Worm (Caenorhabditis elegans) whole organism, L2 larva: ENCODE results near the gene blos-1.
"Not testable (repeated sequence)": the region's sequence is repeated elsewhere in the genome, so short reads cannot be mapped to it uniquely, and the experiment has no call there.

Experiments used
- C34F6.9 ChIP-seq: fragments of 150-350 bp; optimal IDR thresholded peaks from 2 replicates; lab custom pipeline; 2014; ENCODE audit warnings: missing biosample characterization, missing genetic modification characterization
- F13H6.1 ChIP-seq: sonication (generic microtip); optimal IDR thresholded peaks from 2 replicates; lab custom pipeline; 2016; ENCODE audit warnings: missing genetic modification characterization, missing compliant biosample characterization
- R02D3.7 ChIP-seq: fragments of 150-350 bp; optimal IDR thresholded peaks from 2 replicates; lab custom pipeline; 2014; ENCODE audit warnings: missing biosample characterization, missing genetic modification characterization
- Y55F3AM.14 ChIP-seq: fragments of 200-800 bp; sonication (Bioruptor generic); optimal IDR thresholded peaks from 2 replicates; lab custom pipeline; 2018; ENCODE audit warnings: mild to moderate bottlenecking, missing genetic modification characterization, missing compliant biosample characterization
- ZK546.5 ChIP-seq: sonication (generic microtip); optimal IDR thresholded peaks from 2 replicates; lab custom pipeline; 2017; ENCODE audit warnings: missing biosample characterization, missing genetic modification characterization
- aly-2 ChIP-seq: fragments of 150-350 bp; optimal IDR thresholded peaks from 2 replicates; lab custom pipeline; 2014; ENCODE audit warnings: missing biosample characterization, missing genetic modification characterization
- blmp-1 ChIP-seq: sonication (generic microtip); optimal IDR thresholded peaks from 2 replicates; lab custom pipeline; 2017; ENCODE audit warnings: missing genetic modification characterization, mild to moderate bottlenecking, missing compliant biosample characterization, antibody characterized with exemption, moderate library complexity; ENCODE audit not compliant: insufficient read depth
- ceh-16 ChIP-seq: fragments of 150-350 bp; optimal IDR thresholded peaks from 2 replicates; lab custom pipeline; 2014; ENCODE audit warnings: missing biosample characterization, missing genetic modification characterization
- crh-2 ChIP-seq: sonication (generic microtip); optimal IDR thresholded peaks from 2 replicates; lab custom pipeline; 2017; ENCODE audit warnings: missing biosample characterization, missing genetic modification characterization
- dmd-4 ChIP-seq: sonication (generic microtip); optimal IDR thresholded peaks from 2 replicates; lab custom pipeline; 2017; ENCODE audit warnings: missing biosample characterization, missing genetic modification characterization
- egl-27 ChIP-seq: sonication (generic microtip); optimal IDR thresholded peaks from 3 replicates; lab custom pipeline; 2017; ENCODE audit warnings: missing biosample characterization, missing genetic modification reagents, missing genetic modification characterization
- elt-3 ChIP-seq: sonication (generic microtip); optimal IDR thresholded peaks from 2 replicates; lab custom pipeline; 2017; ENCODE audit warnings: missing biosample characterization, missing genetic modification characterization
- fos-1 ChIP-seq: fragments of 150-350 bp; optimal IDR thresholded peaks from 2 replicates; lab custom pipeline; 2014; ENCODE audit warnings: missing biosample characterization, missing genetic modification characterization
- gmeb-1 ChIP-seq: fragments of 150-350 bp; optimal IDR thresholded peaks from 2 replicates; lab custom pipeline; 2014; ENCODE audit warnings: missing biosample characterization, missing genetic modification characterization
- lin-11 ChIP-seq: fragments of 150-350 bp; sonication (generic microtip); optimal IDR thresholded peaks from 2 replicates; lab custom pipeline; 2014; ENCODE audit warnings: missing biosample characterization, missing genetic modification characterization, inconsistent platforms, mixed read lengths
- lin-13 ChIP-seq: fragments of 150-350 bp; optimal IDR thresholded peaks from 2 replicates; lab custom pipeline; 2014; ENCODE audit warnings: missing biosample characterization, missing genetic modification reagents, missing genetic modification characterization
- lin-39 ChIP-seq: fragments of 150-350 bp; optimal IDR thresholded peaks from 2 replicates; lab custom pipeline; 2014; ENCODE audit warnings: missing biosample characterization, missing genetic modification reagents, missing genetic modification characterization
- lsy-2 ChIP-seq, 2 experiments: fragments of 150-350 bp in 1 of 2; sonication (generic microtip) in 1 of 2; optimal IDR thresholded peaks; 2 replicates each; lab custom pipeline; 2014 to 2017; ENCODE audit warnings: missing biosample characterization in 2 of 2, missing genetic modification characterization in 2 of 2
- mbf-1 ChIP-seq: sonication (generic microtip); optimal IDR thresholded peaks from 2 replicates; lab custom pipeline; 2017; ENCODE audit warnings: missing biosample characterization, missing genetic modification characterization
- mdl-1 ChIP-seq, 2 experiments: fragments of 150-350 bp in 1 of 2; sonication (generic microtip) in 1 of 2; optimal IDR thresholded peaks; 2 replicates each; lab custom pipeline; 2017; ENCODE audit warnings: missing biosample characterization in 2 of 2, missing genetic modification characterization in 2 of 2
- nhr-10 ChIP-seq: sonication (generic microtip); optimal IDR thresholded peaks from 2 replicates; lab custom pipeline; 2017; ENCODE audit warnings: missing biosample characterization, missing genetic modification characterization
- nhr-11 ChIP-seq: fragments of 150-350 bp; optimal IDR thresholded peaks from 2 replicates; lab custom pipeline; 2014; ENCODE audit warnings: missing biosample characterization, missing genetic modification characterization
- nhr-12 ChIP-seq: fragments of 150-350 bp; optimal IDR thresholded peaks from 2 replicates; lab custom pipeline; 2014; ENCODE audit warnings: missing biosample characterization, missing genetic modification characterization
- nhr-129 ChIP-seq: fragments of 150-350 bp; optimal IDR thresholded peaks from 2 replicates; lab custom pipeline; 2014; ENCODE audit warnings: missing biosample characterization, missing genetic modification characterization
- nhr-21 ChIP-seq: fragments of 150-350 bp; optimal IDR thresholded peaks from 2 replicates; lab custom pipeline; 2014; ENCODE audit warnings: missing biosample characterization, missing genetic modification characterization
- nhr-23 ChIP-seq: fragments of 150-350 bp; optimal IDR thresholded peaks from 2 replicates; lab custom pipeline; 2014; ENCODE audit warnings: missing biosample characterization, missing genetic modification reagents, missing genetic modification characterization
- nhr-237 ChIP-seq: fragments of 150-350 bp; optimal IDR thresholded peaks from 2 replicates; lab custom pipeline; 2014; ENCODE audit warnings: missing biosample characterization, missing genetic modification characterization
- nhr-25 ChIP-seq: fragments of 150-350 bp; sonication (generic microtip); optimal IDR thresholded peaks from 3 replicates; lab custom pipeline; 2014; ENCODE audit warnings: missing biosample characterization, missing genetic modification characterization
- nhr-6 ChIP-seq: fragments of 150-350 bp; optimal IDR thresholded peaks from 2 replicates; lab custom pipeline; 2014; ENCODE audit warnings: missing biosample characterization, missing genetic modification characterization
- nhr-77 ChIP-seq: fragments of 150-350 bp; optimal IDR thresholded peaks from 2 replicates; lab custom pipeline; 2014; ENCODE audit warnings: missing biosample characterization, missing genetic modification characterization
- peb-1 ChIP-seq: fragments of 150-350 bp; optimal IDR thresholded peaks from 2 replicates; lab custom pipeline; 2014; ENCODE audit warnings: missing biosample characterization, missing genetic modification characterization
- sem-4 ChIP-seq: fragments of 150-350 bp; optimal IDR thresholded peaks from 2 replicates; lab custom pipeline; 2014; ENCODE audit warnings: missing biosample characterization, missing genetic modification reagents, missing genetic modification characterization
- skn-1 ChIP-seq: sonication (generic microtip); optimal IDR thresholded peaks from 2 replicates; lab custom pipeline; 2017; ENCODE audit warnings: missing biosample characterization, missing genetic modification characterization
- sma-9 ChIP-seq, 2 experiments: fragments of 150-350 bp in 1 of 2; sonication (generic microtip) in 1 of 2; optimal IDR thresholded peaks; 2 replicates each; lab custom pipeline; 2014 to 2016; ENCODE audit warnings: missing genetic modification characterization in 2 of 2, mild to moderate bottlenecking in 1 of 2, missing biosample characterization in 1 of 2, missing compliant biosample characterization in 1 of 2, missing genetic modification reagents in 1 of 2, moderate library complexity in 1 of 2
- snpc-4 ChIP-seq: fragments of 150-350 bp; optimal IDR thresholded peaks from 2 replicates; lab custom pipeline; 2014; ENCODE audit warnings: missing biosample characterization, missing genetic modification characterization
- unc-39 ChIP-seq: fragments of 150-350 bp; optimal IDR thresholded peaks from 2 replicates; lab custom pipeline; 2014; ENCODE audit warnings: missing biosample characterization, missing genetic modification characterization
- unc-62 ChIP-seq: fragments of 150-350 bp; optimal IDR thresholded peaks from 2 replicates; lab custom pipeline; 2014; ENCODE audit warnings: missing biosample characterization, missing genetic modification reagents, missing genetic modification characterization
- zag-1 ChIP-seq: fragments of 150-350 bp; optimal IDR thresholded peaks from 2 replicates; lab custom pipeline; 2014; ENCODE audit warnings: missing biosample characterization, missing genetic modification characterization
- ztf-1 ChIP-seq: fragments of 200-800 bp; sonication (Bioruptor generic); conservative IDR thresholded peaks from 2 replicates; pipeline ENCODE4 v1.3.6; 2022; ENCODE audit warnings: missing genetic modification characterization, missing compliant biosample characterization
- ztf-11 ChIP-seq: sonication (generic microtip); optimal IDR thresholded peaks from 2 replicates; lab custom pipeline; 2017; ENCODE audit warnings: missing biosample characterization, missing genetic modification characterization
- ztf-4 ChIP-seq: fragments of 150-350 bp; optimal IDR thresholded peaks from 2 replicates; lab custom pipeline; 2014; ENCODE audit warnings: missing biosample characterization, missing genetic modification characterization

The blos-1 gene

DNA sequence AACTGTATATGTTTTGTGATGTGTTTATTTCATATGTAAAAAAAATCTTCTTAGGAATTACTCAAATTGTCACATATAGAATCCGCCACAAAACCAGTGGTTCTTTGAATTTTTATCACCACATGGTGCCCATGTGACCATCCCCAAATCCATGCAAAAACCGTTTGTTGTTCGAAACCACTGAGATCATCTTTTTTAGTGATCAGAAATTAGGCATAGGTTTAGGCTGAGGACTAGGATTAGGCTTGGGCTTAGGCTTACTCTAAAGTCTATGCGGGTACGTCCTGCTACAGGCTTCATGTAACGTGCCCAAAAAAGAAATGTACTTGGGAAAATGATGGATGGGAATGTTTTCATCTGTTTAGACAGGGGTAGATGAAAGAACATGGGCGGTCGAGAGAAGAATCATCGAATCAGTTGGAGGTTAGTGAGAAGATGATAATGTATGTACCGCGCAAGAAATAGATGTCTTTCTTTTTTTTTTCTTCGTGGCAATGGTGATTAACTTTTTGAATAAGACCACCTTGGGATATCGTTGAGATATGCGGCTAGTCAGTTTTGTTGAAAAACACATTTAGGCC, 24.6 kb upstream of the blos-1 start:
- TF ChIP-seq nhr-21 (tag; lab: Kevin White, UChicago), result peak; percentile 11
- no peak for TF ChIP-seq nhr-12
- no peak for TF ChIP-seq sma-9 (GFP tag; optimal IDR thresholded peaks at IDR 0.05; lab: Kevin White, UChicago)
- no peak for TF ChIP-seq sma-9 (tag; optimal IDR thresholded peaks at IDR 0.05; lab: Kevin White, UChicago)
- TF ChIP-seq crh-2 (tag; lab: Kevin White, UChicago), result no peak
- no peak for TF ChIP-seq lsy-2 (tag; optimal IDR thresholded peaks at IDR 0.05; lab: Kevin White, UChicago)
- no peak for TF ChIP-seq elt-3 (tag; lab: Kevin White, UChicago)
- TF ChIP-seq lin-11 (tag; lab: Kevin White, UChicago), result no peak
- TF ChIP-seq nhr-237, result no peak
- no peak for TF ChIP-seq unc-39 (tag; lab: Kevin White, UChicago)
- no peak for TF ChIP-seq nhr-6 (tag; lab: Kevin White, UChicago)
- TF ChIP-seq blmp-1 (tag; lab: Kevin White, UChicago), result no peak
- peak; percentile 9 for TF ChIP-seq fos-1 (tag; lab: Kevin White, UChicago)

DNA sequence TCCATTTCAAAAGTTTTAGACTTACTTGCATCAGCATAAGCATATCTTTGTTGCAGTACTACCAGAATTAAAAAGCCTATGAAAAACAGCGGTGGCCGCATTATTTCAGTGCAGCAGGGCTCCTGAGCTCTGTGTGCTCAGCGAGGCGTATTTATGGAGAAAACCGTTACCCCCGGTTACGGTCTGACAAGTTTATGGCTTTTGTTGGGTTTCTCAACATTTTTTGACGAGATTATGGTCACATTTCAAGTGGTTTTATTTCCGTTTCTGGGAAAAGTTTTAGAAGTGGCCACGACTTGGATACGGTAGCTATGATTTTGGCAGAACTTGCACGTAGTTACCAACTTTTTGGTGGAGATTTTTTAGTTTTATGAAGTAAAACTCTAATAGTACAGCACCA, 22.2 kb upstream of the blos-1 start, which contains the start of gene paml-1:
paml-1 (minus strand) TSS at position 101 of the 400 bp plus-strand sequence.
- TF ChIP-seq aly-2, result no peak
- TF ChIP-seq nhr-11 (tag; lab: Kevin White, UChicago), result no peak
- TF ChIP-seq sem-4 (tag; lab: Kevin White, UChicago), result no peak
- no peak for TF ChIP-seq nhr-6 (tag; lab: Kevin White, UChicago)
- no peak for TF ChIP-seq ceh-16
- TF ChIP-seq F13H6.1 (tag; lab: Kevin White, UChicago), result no peak
- no peak for TF ChIP-seq nhr-12
- no peak for TF ChIP-seq lin-13 (GFP tag; lab: Kevin White, UChicago)
- no peak for TF ChIP-seq snpc-4
- TF ChIP-seq C34F6.9 (tag; lab: Kevin White, UChicago), result no peak
- TF ChIP-seq, all 48 proteins: peak for 0

DNA sequence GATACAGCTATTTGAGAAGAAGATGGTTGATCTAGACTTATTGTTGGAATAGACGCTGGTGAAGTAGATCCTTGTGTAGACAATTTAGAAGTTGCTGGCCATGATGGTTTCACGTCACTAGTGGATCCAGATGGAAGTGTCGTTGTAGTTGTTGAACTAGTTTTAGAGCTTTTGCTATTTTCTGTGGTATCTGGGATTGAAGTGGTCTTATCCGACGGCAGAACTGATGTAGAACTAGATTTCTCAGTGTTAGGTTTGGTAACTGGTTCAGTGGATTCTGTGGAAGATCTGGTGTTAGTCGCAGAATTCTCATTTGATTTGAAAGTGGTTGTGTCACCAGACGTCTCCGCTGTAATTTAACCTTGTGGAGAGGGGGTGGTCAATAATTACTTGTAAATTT, 19.9 kb upstream of the blos-1 start:
- TF ChIP-seq lin-11 (tag; lab: Kevin White, UChicago) (no peak), Y55F3AM.14 (no peak), mdl-1 (tag; optimal IDR thresholded peaks at IDR 0.05; lab: Kevin White, UChicago) (no peak), nhr-77 (tag; lab: Kevin White, UChicago) (no peak), lsy-2 (tag; optimal IDR thresholded peaks at IDR 0.05; lab: Kevin White, UChicago) (no peak), nhr-23 (tag; lab: Kevin White, UChicago) (no peak)

DNA sequence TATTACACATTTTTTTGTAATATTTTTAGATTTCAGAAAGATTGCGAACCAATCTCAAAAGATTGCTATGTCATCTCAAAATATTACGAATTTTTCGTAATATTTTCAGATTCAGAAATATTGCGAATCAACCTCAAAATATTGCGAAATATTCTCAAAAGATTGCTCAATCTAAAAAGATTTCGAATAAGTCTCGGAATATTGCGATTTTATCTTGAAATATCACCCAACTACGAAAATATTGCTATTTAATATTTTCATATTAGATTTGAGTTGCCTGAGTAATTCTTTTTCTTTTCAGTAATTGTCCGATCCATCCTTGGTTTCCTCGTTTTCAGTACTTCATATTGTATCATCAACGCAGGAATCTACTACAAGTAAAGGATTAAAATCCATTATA, 10.1 kb upstream of the blos-1 start, which contains the start of gene Y70G10A.4:
Y70G10A.4 (plus strand) TSS at position 301 of the 400 bp plus-strand sequence.
- not testable (repeated sequence) for TF ChIP-seq nhr-77, nhr-10, nhr-6 (tag; lab: Kevin White, UChicago)

DNA sequence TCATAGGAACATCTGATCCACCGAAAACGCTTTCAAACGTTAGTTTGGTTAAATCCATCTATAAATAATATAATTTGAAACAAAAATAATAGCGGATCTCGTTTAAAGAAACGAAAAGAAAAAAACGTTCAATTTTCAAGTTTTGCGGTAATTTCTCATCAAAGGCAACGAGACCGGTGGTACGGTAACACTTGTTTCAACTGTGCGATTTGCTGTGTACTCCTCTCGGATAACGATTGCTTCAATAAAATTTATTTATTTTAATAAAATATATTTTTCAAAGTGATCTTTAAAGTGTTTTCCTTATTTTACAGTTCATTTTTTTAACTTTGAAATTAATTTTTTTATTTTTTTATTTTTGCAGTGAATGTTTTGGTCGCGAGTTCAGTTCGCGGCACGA, 6.8 kb upstream of the blos-1 start, which contains the start of the genes rde-4 and cox-14:
rde-4 (minus strand) TSS at position 60 of the 400 bp plus-strand sequence.
cox-14 (plus strand) TSS at position 356 of the 400 bp plus-strand sequence.
- TF ChIP-seq ztf-4 (peak; percentile 1), unc-39 (tag; lab: Kevin White, UChicago) (no peak), mdl-1 (tag; optimal IDR thresholded peaks at IDR 0.05; lab: Kevin White, UChicago) (peak in 1 of 2 experiments; percentile 54), dmd-4 (no peak), R02D3.7 (tag; lab: Kevin White, UChicago) (peak; percentile 5), Y55F3AM.14 (no peak), nhr-25 (peak; percentile 86), F13H6.1 (tag; lab: Kevin White, UChicago) (peak; percentile 66), nhr-23 (tag; lab: Kevin White, UChicago) (no peak), ztf-1 (GFP tag; lab: Robert Waterston, UW) (no peak), ztf-11 (tag; lab: Kevin White, UChicago) (no peak), crh-2 (tag; lab: Kevin White, UChicago) (peak; percentile 90), ZK546.5 (peak; percentile 31), elt-3 (tag; lab: Kevin White, UChicago) (no peak), nhr-129 (peak; percentile 65), lin-13 (GFP tag; lab: Kevin White, UChicago) (peak; percentile 90), skn-1 (peak; percentile 2), nhr-77 (tag; lab: Kevin White, UChicago) (no peak), nhr-237 (no peak), lin-39 (tag; lab: Kevin White, UChicago) (no peak), peb-1 (tag; lab: Kevin White, UChicago) (no peak), gmeb-1 (tag; lab: Kevin White, UChicago) (peak; percentile 91), nhr-6 (tag; lab: Kevin White, UChicago) (peak; percentile 60), nhr-21 (tag; lab: Kevin White, UChicago) (peak; percentile 74), zag-1 (tag; lab: Kevin White, UChicago) (no peak), unc-62 (GFP tag; lab: Kevin White, UChicago) (no peak), nhr-10 (tag; lab: Kevin White, UChicago) (no peak), ceh-16 (peak; percentile 25), sem-4 (tag; lab: Kevin White, UChicago) (peak; percentile 72), mbf-1 (tag; lab: Kevin White, UChicago) (no peak), aly-2 (no peak), egl-27 (tag; lab: Kevin White, UChicago) (no peak), lin-11 (tag; lab: Kevin White, UChicago) (peak; percentile 61)
